Worm (Caenorhabditis elegans) whole organism, L3 larva: Measurements from ENCODE around the gene T03G11.10.

ENCODE experiments used
- ZK546.5 ChIP-seq: sonication (generic microtip); optimal IDR thresholded peaks from 2 replicates; lab custom pipeline; 2017; ENCODE audit warnings: missing biosample characterization, missing genetic modification characterization
- aly-2 ChIP-seq: fragments of 150-350 bp; optimal IDR thresholded peaks from 2 replicates; lab custom pipeline; 2014; ENCODE audit warnings: missing biosample characterization, missing genetic modification characterization
- ama-1 ChIP-seq: fragments of 150-350 bp; optimal IDR thresholded peaks from 2 replicates; lab custom pipeline; 2018
- ceh-16 ChIP-seq: sonication (generic microtip); optimal IDR thresholded peaks from 2 replicates; lab custom pipeline; 2017; ENCODE audit warnings: missing biosample characterization, missing genetic modification characterization
- ceh-28 ChIP-seq: fragments of 150-350 bp; optimal IDR thresholded peaks from 2 replicates; lab custom pipeline; 2014; ENCODE audit warnings: missing biosample characterization, missing genetic modification reagents, missing genetic modification characterization
- ceh-9 ChIP-seq: sonication (generic microtip); optimal IDR thresholded peaks from 2 replicates; lab custom pipeline; 2018; ENCODE audit warnings: missing biosample characterization, missing genetic modification characterization
- daf-12 ChIP-seq: fragments of 150-350 bp; optimal IDR thresholded peaks from 2 replicates; lab custom pipeline; 2014; ENCODE audit warnings: missing biosample characterization, missing genetic modification reagents, missing genetic modification characterization
- egl-27 ChIP-seq: sonication (generic microtip); optimal IDR thresholded peaks from 4 replicates; lab custom pipeline; 2017; ENCODE audit warnings: missing biosample characterization, missing genetic modification reagents, missing genetic modification characterization
- egl-5 ChIP-seq: fragments of 150-350 bp; optimal IDR thresholded peaks from 2 replicates; lab custom pipeline; 2017; ENCODE audit warnings: missing biosample characterization, missing genetic modification reagents, missing genetic modification characterization, inconsistent platforms
- elt-1 ChIP-seq: fragments of 150-350 bp; optimal IDR thresholded peaks from 2 replicates; lab custom pipeline; 2014; ENCODE audit warnings: missing biosample characterization, missing genetic modification characterization
- elt-2 ChIP-seq: sonication (generic microtip); optimal IDR thresholded peaks from 2 replicates; lab custom pipeline; 2016; ENCODE audit warnings: missing genetic modification reagents, mild to moderate bottlenecking, missing genetic modification characterization, missing compliant biosample characterization
- elt-3 ChIP-seq, 3 experiments: fragments of 150-350 bp in 1 of 3; sonication (generic microtip) in 2 of 3; optimal IDR thresholded peaks; 2 replicates in 2 of 3; 4 replicates in 1 of 3; lab custom pipeline; 2014 to 2017; ENCODE audit warnings: missing biosample characterization in 3 of 3, missing genetic modification characterization in 3 of 3
- eor-1 ChIP-seq, 2 experiments: fragments of 150-350 bp; optimal IDR thresholded peaks; 2 replicates each; lab custom pipeline; 2014 to 2018; ENCODE audit warnings: missing biosample characterization in 2 of 2, missing genetic modification characterization in 2 of 2
- fkh-2 ChIP-seq: fragments of 150-350 bp; optimal IDR thresholded peaks from 2 replicates; lab custom pipeline; 2014; ENCODE audit warnings: missing biosample characterization, missing genetic modification reagents, missing genetic modification characterization
- fos-1 ChIP-seq: fragments of 150-350 bp; optimal IDR thresholded peaks from 2 replicates; lab custom pipeline; 2014; ENCODE audit warnings: missing biosample characterization, missing genetic modification characterization
- hmg-11 ChIP-seq: sonication (generic microtip); optimal IDR thresholded peaks from 2 replicates; lab custom pipeline; 2016; ENCODE audit warnings: missing genetic modification characterization, missing compliant biosample characterization
- jun-1 ChIP-seq: fragments of 150-350 bp; optimal IDR thresholded peaks from 2 replicates; lab custom pipeline; 2014; ENCODE audit warnings: missing biosample characterization, missing genetic modification reagents, missing genetic modification characterization
- lin-15B ChIP-seq: fragments of 150-350 bp; optimal IDR thresholded peaks from 2 replicates; lab custom pipeline; 2014; ENCODE audit warnings: missing biosample characterization, missing genetic modification characterization
- lin-39 ChIP-seq: fragments of 150-350 bp; optimal IDR thresholded peaks from 2 replicates; lab custom pipeline; 2018; ENCODE audit warnings: missing biosample characterization, missing genetic modification reagents, missing genetic modification characterization
- lsy-12 ChIP-seq: sonication (generic microtip); optimal IDR thresholded peaks from 2 replicates; lab custom pipeline; 2016; ENCODE audit warnings: mild to moderate bottlenecking, missing genetic modification characterization, missing compliant biosample characterization
- mdl-1 ChIP-seq: fragments of 150-350 bp; optimal IDR thresholded peaks from 2 replicates; lab custom pipeline; 2014; ENCODE audit warnings: missing biosample characterization, missing genetic modification characterization
- mml-1 ChIP-seq: fragments of 150-350 bp; sonication (generic microtip); optimal IDR thresholded peaks from 3 replicates; lab custom pipeline; 2014; ENCODE audit warnings: missing biosample characterization, missing genetic modification characterization
- nfya-1 ChIP-seq: sonication (generic microtip); optimal IDR thresholded peaks from 2 replicates; lab custom pipeline; 2017; ENCODE audit warnings: missing genetic modification characterization, mild to moderate bottlenecking, missing compliant biosample characterization, antibody characterized with exemption, moderate library complexity; ENCODE audit not compliant: insufficient read depth
- nhr-11 ChIP-seq: fragments of 150-350 bp; optimal IDR thresholded peaks from 2 replicates; lab custom pipeline; 2014; ENCODE audit warnings: missing biosample characterization, missing genetic modification characterization
- nhr-12 ChIP-seq: fragments of 150-350 bp; optimal IDR thresholded peaks from 2 replicates; lab custom pipeline; 2014; ENCODE audit warnings: missing biosample characterization, missing genetic modification characterization
- nhr-23 ChIP-seq: fragments of 150-350 bp; optimal IDR thresholded peaks from 2 replicates; lab custom pipeline; 2014; ENCODE audit warnings: missing biosample characterization, missing genetic modification reagents, missing genetic modification characterization
- nhr-237 ChIP-seq: fragments of 150-350 bp; optimal IDR thresholded peaks from 2 replicates; lab custom pipeline; 2014; ENCODE audit warnings: missing biosample characterization, missing genetic modification characterization
- nhr-25 ChIP-seq: sonication (generic microtip); optimal IDR thresholded peaks from 2 replicates; lab custom pipeline; 2017; ENCODE audit warnings: missing biosample characterization, missing genetic modification characterization
- nhr-43 ChIP-seq: sonication (generic microtip); optimal IDR thresholded peaks from 2 replicates; lab custom pipeline; 2016; ENCODE audit warnings: mild to moderate bottlenecking, missing genetic modification characterization, missing compliant biosample characterization; ENCODE audit not compliant: poor library complexity, severe bottlenecking
- nhr-67 ChIP-seq: fragments of 150-350 bp; optimal IDR thresholded peaks from 2 replicates; lab custom pipeline; 2014; ENCODE audit warnings: missing biosample characterization, missing genetic modification characterization
- nhr-76 ChIP-seq: fragments of 150-350 bp; sonication (generic microtip); optimal IDR thresholded peaks from 5 replicates; lab custom pipeline; 2014; ENCODE audit warnings: missing biosample characterization, missing genetic modification characterization
- pha-4 ChIP-seq: fragments of 150-350 bp; optimal IDR thresholded peaks from 2 replicates; lab custom pipeline; 2014; ENCODE audit warnings: missing biosample characterization, missing genetic modification reagents, missing genetic modification characterization
- pqm-1 ChIP-seq: fragments of 150-350 bp; optimal IDR thresholded peaks from 2 replicates; lab custom pipeline; 2017; ENCODE audit warnings: missing biosample characterization, missing genetic modification characterization, inconsistent platforms
- skn-1 ChIP-seq: fragments of 150-350 bp; optimal IDR thresholded peaks from 2 replicates; lab custom pipeline; 2014; ENCODE audit warnings: missing biosample characterization, missing genetic modification characterization
- snpc-4 ChIP-seq: fragments of 150-350 bp; optimal IDR thresholded peaks from 2 replicates; lab custom pipeline; 2014; ENCODE audit warnings: missing biosample characterization, missing genetic modification characterization
- tbx-2 ChIP-seq: sonication (generic microtip); optimal IDR thresholded peaks from 2 replicates; lab custom pipeline; 2016; ENCODE audit warnings: mild to moderate bottlenecking, missing genetic modification characterization, missing compliant biosample characterization
- unc-39 ChIP-seq: sonication (generic microtip); optimal IDR thresholded peaks from 4 replicates; lab custom pipeline; 2017; ENCODE audit warnings: missing biosample characterization, missing genetic modification characterization
- unc-62 ChIP-seq: fragments of 150-350 bp; sonication (generic microtip); optimal IDR thresholded peaks from 4 replicates; lab custom pipeline; 2014; ENCODE audit warnings: missing biosample characterization, missing genetic modification reagents, missing genetic modification characterization
- zag-1 ChIP-seq: fragments of 150-350 bp; optimal IDR thresholded peaks from 2 replicates; lab custom pipeline; 2014; ENCODE audit warnings: missing biosample characterization, missing genetic modification characterization
- ztf-11 ChIP-seq: fragments of 150-350 bp; optimal IDR thresholded peaks from 2 replicates; lab custom pipeline; 2014; ENCODE audit warnings: missing biosample characterization, missing genetic modification characterization
- ztf-4 ChIP-seq: fragments of 150-350 bp; optimal IDR thresholded peaks from 2 replicates; lab custom pipeline; 2014; ENCODE audit warnings: missing biosample characterization, missing genetic modification characterization

T03G11.10 gene

ce11 chrX:5171085-5171484 is at the start of gene T03G11.10:
Gene T03G11.10, minus strand, starts transcription at chrX:5171185.
- no peak for TF ChIP-seq ztf-4

ce11 chrX:5218323-5218722 is 47.3 kb upstream of the T03G11.10 start:
- no peak for TF ChIP-seq nhr-237 (tag; lab: Kevin White, UChicago)
- no peak for TF ChIP-seq aly-2 (tag; lab: Kevin White, UChicago)
- TF ChIP-seq ztf-4, result no peak
- no peak for TF ChIP-seq pqm-1
- TF ChIP-seq elt-2, result peak; percentile 3

ce11 chrX:5216063-5216462 is 45.1 kb upstream of the T03G11.10 start, which contains the start of gene hrpa-2:
Gene hrpa-2, plus strand, starts transcription at chrX:5216363.
- TF ChIP-seq eor-1 (tag; optimal IDR thresholded peaks at IDR 0.05; lab: Kevin White, UChicago) (no peak), lin-15B (tag; lab: Kevin White, UChicago) (no peak), lsy-12 (tag; lab: Kevin White, UChicago) (no peak), elt-1 (tag; lab: Kevin White, UChicago) (no peak), ZK546.5 (tag; lab: Kevin White, UChicago) (no peak), unc-62 (no peak), egl-5 (tag; lab: Kevin White, UChicago) (no peak), ztf-4 (no peak), snpc-4 (tag; lab: Kevin White, UChicago) (no peak), hmg-11 (tag; lab: Kevin White, UChicago) (no peak), nfya-1 (tag; lab: Kevin White, UChicago) (no peak), mdl-1 (tag; lab: Kevin White, UChicago) (no peak), ceh-16 (tag; lab: Kevin White, UChicago) (no peak), nhr-11 (no peak)

ce11 chrX:5214790-5215189 is 43.8 kb upstream of the T03G11.10 start:
- no peak for TF ChIP-seq hmg-11 (tag; lab: Kevin White, UChicago)
- TF ChIP-seq lin-15B (tag; lab: Kevin White, UChicago), result no peak
- no peak for TF ChIP-seq ztf-11 (tag; lab: Kevin White, UChicago)
- TF ChIP-seq ceh-9 (tag; lab: Kevin White, UChicago), result no peak
- TF ChIP-seq ceh-16 (tag; lab: Kevin White, UChicago), result no peak
- TF ChIP-seq unc-39 (tag; lab: Kevin White, UChicago), result no peak
- no peak for TF ChIP-seq jun-1
- no peak for TF ChIP-seq nhr-43 (tag; lab: Kevin White, UChicago)
- no peak for TF ChIP-seq mdl-1 (tag; lab: Kevin White, UChicago)
- no peak for TF ChIP-seq ztf-4
- TF ChIP-seq mml-1 (tag; lab: Kevin White, UChicago), result no peak
- TF ChIP-seq nhr-67 (tag; lab: Kevin White, UChicago), result no peak
- TF ChIP-seq ceh-28 (tag; lab: Kevin White, UChicago), result no peak
- TF ChIP-seq tbx-2 (tag; lab: Kevin White, UChicago), result no peak
- no peak for TF ChIP-seq ZK546.5 (tag; lab: Kevin White, UChicago)
- no peak for TF ChIP-seq elt-1 (tag; lab: Kevin White, UChicago)
- TF ChIP-seq nhr-25 (tag; lab: Kevin White, UChicago), result no peak
- TF ChIP-seq lin-39, result no peak
- no peak for TF ChIP-seq fkh-2 (tag; lab: Kevin White, UChicago)
- TF ChIP-seq, all 47 proteins: peak for 0

- no peak for TF ChIP-seq tbx-2 (tag; lab: Kevin White, UChicago)
- no peak for TF ChIP-seq lin-15B (tag; lab: Kevin White, UChicago)
- TF ChIP-seq fos-1, result no peak
- no peak for TF ChIP-seq fkh-2 (tag; lab: Kevin White, UChicago)
- TF ChIP-seq mdl-1 (tag; lab: Kevin White, UChicago), result no peak
- TF ChIP-seq elt-3 (tag; optimal IDR thresholded peaks at IDR 0.05; lab: Kevin White, UChicago), result no peak
- no peak for TF ChIP-seq nhr-12 (tag; lab: Kevin White, UChicago)
- TF ChIP-seq hmg-11 (tag; lab: Kevin White, UChicago), result no peak
- peak; percentile 24 for TF ChIP-seq pha-4
- TF ChIP-seq nhr-76, result no peak
- no peak for TF ChIP-seq nhr-67 (tag; lab: Kevin White, UChicago)
- TF ChIP-seq ceh-16 (tag; lab: Kevin White, UChicago), result no peak
- TF ChIP-seq egl-27 (tag; lab: Kevin White, UChicago), result no peak
- TF ChIP-seq zag-1 (tag; lab: Kevin White, UChicago), result no peak
- TF ChIP-seq ceh-9 (tag; lab: Kevin White, UChicago), result no peak
- no peak for TF ChIP-seq nhr-23 (tag; lab: Kevin White, UChicago)
- no peak for TF ChIP-seq lin-39
- TF ChIP-seq mml-1 (tag; lab: Kevin White, UChicago), result no peak
- TF ChIP-seq nfya-1 (tag; lab: Kevin White, UChicago), result no peak
- no peak for TF ChIP-seq nhr-11
- peak; percentile 8 for TF ChIP-seq skn-1
- TF ChIP-seq jun-1, result peak; percentile 47
- peak; percentile 98 for TF ChIP-seq elt-2
- TF ChIP-seq ama-1 (lab: Kevin White, UChicago), result no peak
- TF ChIP-seq lsy-12 (tag; lab: Kevin White, UChicago), result no peak
- TF ChIP-seq pqm-1, result peak; percentile 98
- no peak for TF ChIP-seq ZK546.5 (tag; lab: Kevin White, UChicago)
- no peak for TF ChIP-seq ztf-4
- TF ChIP-seq ceh-28 (tag; lab: Kevin White, UChicago), result peak; percentile 29
- no peak for TF ChIP-seq daf-12
- TF ChIP-seq aly-2 (tag; lab: Kevin White, UChicago), result no peak
- no peak for TF ChIP-seq eor-1 (tag; optimal IDR thresholded peaks at IDR 0.05; lab: Kevin White, UChicago)
- TF ChIP-seq unc-62, result no peak
- TF ChIP-seq nhr-43 (tag; lab: Kevin White, UChicago), result peak; percentile 66
Measured at ce11 chrX:5213565-5213964, 42.6 kb upstream of the T03G11.10 start.
